Fruit fly (Drosophila melanogaster) whole organism, pupa: ENCODE results near the gene CG15478.
A peak's percentile ranks its signal among the peaks of the same experiment; 100 is the strongest.

Source experiments
- CG10348 ChIP-seq: fragments of 200-800 bp; sonication (Bioruptor generic); IDR thresholded peaks from 2 replicates; pipeline ENCODE4 v1.3.6; 2022; ENCODE audit warnings: missing biosample characterization, missing genetic modification characterization
- CG12605 ChIP-seq: fragments of 200-800 bp; sonication (Bioruptor generic); IDR thresholded peaks from 2 replicates; pipeline ENCODE4 v1.3.6; 2022; ENCODE audit warnings: missing biosample characterization, missing genetic modification characterization
- CG13204 ChIP-seq: fragments of 200-800 bp; sonication (Bioruptor generic); optimal IDR thresholded peaks from 2 replicates; lab custom pipeline; 2018; ENCODE audit warnings: missing biosample characterization, mild to moderate bottlenecking, missing genetic modification characterization, moderate library complexity
- CG14655 ChIP-seq: fragments of 200-800 bp; sonication (Bioruptor generic); optimal IDR thresholded peaks from 3 replicates; lab custom pipeline; 2017; ENCODE audit warnings: mild to moderate bottlenecking, missing biosample characterization, missing genetic modification reagents, missing genetic modification characterization
- CG15710 ChIP-seq: fragments of 200-800 bp; sonication (Bioruptor generic); optimal IDR thresholded peaks from 2 replicates; lab custom pipeline; 2018; ENCODE audit warnings: missing biosample characterization, mild to moderate bottlenecking, missing genetic modification characterization, moderate library complexity
- CG17806 ChIP-seq: fragments of 200-800 bp; sonication (Bioruptor generic); optimal IDR thresholded peaks from 2 replicates; lab custom pipeline; 2018; ENCODE audit warnings: missing biosample characterization, mild to moderate bottlenecking, missing genetic modification characterization, moderate library complexity
- CG32121 ChIP-seq: fragments of 200-800 bp; sonication (Bioruptor generic); IDR thresholded peaks from 2 replicates; pipeline ENCODE4 v1.3.6; 2022; ENCODE audit warnings: missing biosample characterization, missing genetic modification characterization
- CG34367 ChIP-seq: fragments of 200-800 bp; sonication (Bioruptor generic); optimal IDR thresholded peaks from 2 replicates; lab custom pipeline; 2018; ENCODE audit warnings: missing biosample characterization, mild to moderate bottlenecking, missing genetic modification characterization
- CG4496 ChIP-seq: fragments of 200-800 bp; sonication (Bioruptor generic); IDR thresholded peaks from 3 replicates; pipeline ENCODE4 v1.3.6; 2022; ENCODE audit warnings: missing biosample characterization, missing genetic modification characterization
- CG8159 ChIP-seq: fragments of 200-800 bp; sonication (Bioruptor generic); optimal IDR thresholded peaks from 3 replicates; lab custom pipeline; 2018; ENCODE audit warnings: missing biosample characterization, mild to moderate bottlenecking, missing genetic modification characterization, moderate library complexity
- CG8301 ChIP-seq: fragments of 200-800 bp; sonication (Bioruptor generic); optimal IDR thresholded peaks from 2 replicates; lab custom pipeline; 2018; ENCODE audit warnings: missing biosample characterization, mild to moderate bottlenecking, missing genetic modification characterization
- CG9948 ChIP-seq: fragments of 200-800 bp; sonication (Bioruptor generic); optimal IDR thresholded peaks from 2 replicates; lab custom pipeline; 2018; ENCODE audit warnings: missing biosample characterization, mild to moderate bottlenecking, missing genetic modification characterization, moderate library complexity
- D1 ChIP-seq: fragments of 200-800 bp; sonication (Bioruptor generic); optimal IDR thresholded peaks from 2 replicates; lab custom pipeline; 2018; ENCODE audit warnings: missing biosample characterization, mild to moderate bottlenecking, missing genetic modification characterization, moderate library complexity
- EcR ChIP-seq: fragments of 200-800 bp; sonication (Bioruptor generic); optimal IDR thresholded peaks from 3 replicates; lab custom pipeline; 2019; ENCODE audit warnings: missing biosample characterization, missing genetic modification characterization, mild to moderate bottlenecking, moderate library complexity, missing genetic modification reagents
- Ets98B ChIP-seq: fragments of 200-800 bp; sonication (Bioruptor generic); IDR thresholded peaks from 2 replicates; pipeline ENCODE4 v1.3.6; 2022; ENCODE audit warnings: missing biosample characterization, missing genetic modification characterization
- Pif1A ChIP-seq: fragments of 200-800 bp; sonication (Bioruptor generic); optimal IDR thresholded peaks from 3 replicates; lab custom pipeline; 2016; ENCODE audit warnings: missing biosample characterization, missing genetic modification characterization
- Pif1B ChIP-seq: fragments of 200-800 bp; sonication (Bioruptor generic); optimal IDR thresholded peaks from 3 replicates; lab custom pipeline; 2016; ENCODE audit warnings: missing biosample characterization, missing genetic modification characterization
- Snoo ChIP-seq: fragments of 200-800 bp; sonication (Bioruptor generic); optimal IDR thresholded peaks from 3 replicates; lab custom pipeline; 2017; ENCODE audit warnings: missing biosample characterization, mild to moderate bottlenecking, missing genetic modification characterization, inconsistent platforms
- fd96Ca ChIP-seq: fragments of 200-800 bp; sonication (Bioruptor generic); IDR thresholded peaks from 3 replicates; pipeline ENCODE4 v1.3.6; 2022; ENCODE audit warnings: missing biosample characterization, missing genetic modification characterization
- gl ChIP-seq: fragments of 200-800 bp; sonication (Bioruptor generic); optimal IDR thresholded peaks from 2 replicates; lab custom pipeline; 2018; ENCODE audit warnings: missing biosample characterization, mild to moderate bottlenecking, missing genetic modification characterization
- rn ChIP-seq: fragments of 200-800 bp; sonication (Bioruptor generic); IDR thresholded peaks from 2 replicates; pipeline ENCODE4 v1.3.6; 2022; ENCODE audit warnings: missing biosample characterization, missing genetic modification characterization

The CG15478 gene

dm6 chrX:7691947-7692739 is 25.6 kb downstream of the CG15478 start:
- TF ChIP-seq CG8159 (peak; percentile 90), Pif1B (GFP tag; lab: Kevin White, UChicago) (peak; percentile 85), rn (GFP tag; lab: Robert Waterston, UW) (no peak), gl (tag; lab: Kevin White, UChicago) (peak; percentile 96), CG15710 (tag; lab: Kevin White, UChicago) (peak; percentile 85), CG13204 (peak; percentile 85), fd96Ca (no peak; the same call in 2 of the 3 replicates), CG10348 (GFP tag; lab: Robert Waterston, UW) (0 out of 2 replicates have a peak, but pooled peaks have one; percentile 28), CG17806 (tag; lab: Kevin White, UChicago) (peak; percentile 82), CG34367 (tag; lab: Kevin White, UChicago) (peak; percentile 88), Ets98B (GFP tag; lab: Robert Waterston, UW) (peak; percentile 71; the same call in 1 of the 2 replicates), Snoo (tag; lab: Kevin White, UChicago) (peak; percentile 83), CG32121 (GFP tag; lab: Robert Waterston, UW) (peak; percentile 79), CG4496 (GFP tag; lab: Robert Waterston, UW) (peak; percentile 82; the same call in 2 of the 3 replicates), D1 (tag; lab: Kevin White, UChicago) (peak; percentile 87), CG8301 (tag; lab: Kevin White, UChicago) (peak; percentile 75), CG9948 (tag; lab: Kevin White, UChicago) (peak; percentile 85), EcR (GFP tag; lab: Kevin White, UChicago) (peak; percentile 1), CG12605 (GFP tag; lab: Robert Waterston, UW) (peak; percentile 94), CG14655 (GFP tag; lab: Kevin White, UChicago) (peak; percentile 80), Pif1A (GFP tag; lab: Kevin White, UChicago) (peak; percentile 88)

dm6 chrX:7691221-7691914 is 26.4 kb downstream of the CG15478 start:
- TF ChIP-seq CG8159 (no peak), CG4496 (GFP tag; lab: Robert Waterston, UW) (peak; percentile 67; the same call in 2 of the 3 replicates), CG12605 (GFP tag; lab: Robert Waterston, UW) (peak; percentile 12; the same call in 1 of the 2 replicates), Ets98B (GFP tag; lab: Robert Waterston, UW) (peak; percentile 68), CG17806 (tag; lab: Kevin White, UChicago) (peak; percentile 5)

dm6 chrX:7690683-7691082 is 27.0 kb downstream of the CG15478 start:
- TF ChIP-seq CG34367 (tag; lab: Kevin White, UChicago) (no peak), CG12605 (GFP tag; lab: Robert Waterston, UW) (0 out of 2 replicates have a peak, but pooled peaks have one; percentile 24), Ets98B (GFP tag; lab: Robert Waterston, UW) (peak; percentile 32; the same call in 1 of the 2 replicates), CG13204 (no peak), CG15710 (tag; lab: Kevin White, UChicago) (no peak), CG8159 (no peak), CG4496 (GFP tag; lab: Robert Waterston, UW) (0 out of 3 replicates have a peak, but pooled peaks have one; percentile 29), rn (GFP tag; lab: Robert Waterston, UW) (no peak), CG17806 (tag; lab: Kevin White, UChicago) (no peak), Snoo (tag; lab: Kevin White, UChicago) (no peak), fd96Ca (no peak)

- TF ChIP-seq CG14655 (GFP tag; lab: Kevin White, UChicago) (no peak), Ets98B (GFP tag; lab: Robert Waterston, UW) (no peak), CG15710 (tag; lab: Kevin White, UChicago) (no peak), CG8159 (no peak), CG17806 (tag; lab: Kevin White, UChicago) (no peak), CG8301 (tag; lab: Kevin White, UChicago) (no peak), EcR (GFP tag; lab: Kevin White, UChicago) (no peak), Pif1A (GFP tag; lab: Kevin White, UChicago) (no peak), CG9948 (tag; lab: Kevin White, UChicago) (no peak)
Observed at dm6 chrX:7688871-7689270, 28.9 kb downstream of the CG15478 start.

dm6 chrX:7686071-7686470 is 31.7 kb downstream of the CG15478 start:
- TF ChIP-seq Pif1B (GFP tag; lab: Kevin White, UChicago) (no peak), CG8159 (no peak), CG12605 (GFP tag; lab: Robert Waterston, UW) (no peak), Snoo (tag; lab: Kevin White, UChicago) (no peak), CG4496 (GFP tag; lab: Robert Waterston, UW) (no peak), fd96Ca (no peak), Ets98B (GFP tag; lab: Robert Waterston, UW) (no peak), Pif1A (GFP tag; lab: Kevin White, UChicago) (no peak), CG32121 (GFP tag; lab: Robert Waterston, UW) (no peak), D1 (tag; lab: Kevin White, UChicago) (no peak), CG15710 (tag; lab: Kevin White, UChicago) (no peak), CG17806 (tag; lab: Kevin White, UChicago) (no peak)
